Fruit fly (Drosophila melanogaster) whole organism, adult: ENCODE data around the gene Dyro.

Experiments used
- CG11617 ChIP-seq: fragments of 200-800 bp; sonication (Bioruptor generic); optimal IDR thresholded peaks from 2 replicates; lab custom pipeline; 2017; ENCODE audit warnings: mild to moderate bottlenecking, missing biosample characterization, missing genetic modification reagents, missing genetic modification characterization
- CG12768 ChIP-seq: fragments of 200-800 bp; sonication (Bioruptor generic); optimal IDR thresholded peaks from 2 replicates; lab custom pipeline; 2017; ENCODE audit warnings: missing biosample characterization, missing genetic modification characterization, mild to moderate bottlenecking, moderate library complexity, missing genetic modification reagents
- CG14711 ChIP-seq: fragments of 200-800 bp; sonication (Bioruptor generic); optimal IDR thresholded peaks from 2 replicates; lab custom pipeline; 2018; ENCODE audit warnings: missing biosample characterization, mild to moderate bottlenecking, missing genetic modification characterization, moderate library complexity
- CG1620 ChIP-seq: fragments of 200-800 bp; sonication (Bioruptor generic); optimal IDR thresholded peaks from 2 replicates; lab custom pipeline; 2016; ENCODE audit warnings: missing biosample characterization, missing genetic modification characterization
- CG33017 ChIP-seq: fragments of 200-800 bp; sonication (Bioruptor generic); optimal IDR thresholded peaks from 2 replicates; lab custom pipeline; 2018; ENCODE audit warnings: missing biosample characterization, mild to moderate bottlenecking, missing genetic modification characterization, moderate library complexity
- CG5204 ChIP-seq: fragments of 200-800 bp; sonication (Bioruptor generic); optimal IDR thresholded peaks from 2 replicates; lab custom pipeline; 2016; ENCODE audit warnings: missing biosample characterization, missing genetic modification characterization
- CG7045 ChIP-seq: fragments of 200-800 bp; sonication (Bioruptor generic); optimal IDR thresholded peaks from 2 replicates; lab custom pipeline; 2017; ENCODE audit warnings: missing biosample characterization, mild to moderate bottlenecking, missing genetic modification characterization
- CG7101 ChIP-seq: fragments of 200-800 bp; sonication (Bioruptor generic); optimal IDR thresholded peaks from 2 replicates; lab custom pipeline; 2018; ENCODE audit warnings: missing biosample characterization, mild to moderate bottlenecking, missing genetic modification characterization, moderate library complexity
- Clk ChIP-seq: fragments of 200-800 bp; sonication (Bioruptor generic); optimal IDR thresholded peaks from 2 replicates; lab custom pipeline; 2017; ENCODE audit warnings: missing biosample characterization, missing genetic modification characterization
- Crg-1 ChIP-seq: fragments of 200-800 bp; sonication (Bioruptor generic); optimal IDR thresholded peaks from 2 replicates; lab custom pipeline; 2016; ENCODE audit warnings: missing biosample characterization, missing genetic modification characterization
- Hr96 ChIP-seq: fragments of 200-800 bp; sonication (Bioruptor generic); optimal IDR thresholded peaks from 2 replicates; lab custom pipeline; 2016; ENCODE audit warnings: missing biosample characterization, missing genetic modification characterization
- Mnt ChIP-seq: fragments of 200-800 bp; sonication (Bioruptor generic); optimal IDR thresholded peaks from 2 replicates; lab custom pipeline; 2016; ENCODE audit warnings: missing biosample characterization, mild to moderate bottlenecking, missing genetic modification characterization
- bab1 ChIP-seq: fragments of 200-800 bp; sonication (Bioruptor generic); optimal IDR thresholded peaks from 3 replicates; lab custom pipeline; 2019; ENCODE audit warnings: missing biosample characterization, mild to moderate bottlenecking, missing genetic modification characterization, moderate library complexity
- cic ChIP-seq: fragments of 200-800 bp; sonication (Bioruptor generic); optimal IDR thresholded peaks from 2 replicates; lab custom pipeline; 2017; ENCODE audit warnings: missing biosample characterization, mild to moderate bottlenecking, missing genetic modification characterization, moderate library complexity
- cnc ChIP-seq, 2 experiments: fragments of >200 bp; optimal IDR thresholded peaks; 2 replicates each; lab custom pipeline; 2017
- kay ChIP-seq: fragments of 200-800 bp; sonication (Bioruptor generic); peaks from one replicate; lab custom pipeline; 2016; ENCODE audit warnings: missing biosample characterization, missing genetic modification characterization, borderline replicate concordance
- ovo ChIP-seq: fragments of 200-800 bp; sonication (Bioruptor generic); optimal IDR thresholded peaks from 2 replicates; lab custom pipeline; 2016; ENCODE audit warnings: missing biosample characterization, missing genetic modification characterization
- pad ChIP-seq: fragments of 200-800 bp; sonication (Bioruptor generic); optimal IDR thresholded peaks from 3 replicates; lab custom pipeline; 2017; ENCODE audit warnings: missing biosample characterization, missing genetic modification characterization, mild to moderate bottlenecking, moderate library complexity, missing genetic modification reagents
- tj ChIP-seq: fragments of 200-800 bp; sonication (Bioruptor generic); optimal IDR thresholded peaks from 3 replicates; lab custom pipeline; 2017; ENCODE audit warnings: missing biosample characterization, mild to moderate bottlenecking, missing genetic modification characterization, moderate library complexity
- toe ChIP-seq: fragments of 200-800 bp; sonication (Bioruptor generic); optimal IDR thresholded peaks from 2 replicates; lab custom pipeline; 2016; ENCODE audit warnings: missing biosample characterization, missing genetic modification characterization

The Dyro gene

DNA sequence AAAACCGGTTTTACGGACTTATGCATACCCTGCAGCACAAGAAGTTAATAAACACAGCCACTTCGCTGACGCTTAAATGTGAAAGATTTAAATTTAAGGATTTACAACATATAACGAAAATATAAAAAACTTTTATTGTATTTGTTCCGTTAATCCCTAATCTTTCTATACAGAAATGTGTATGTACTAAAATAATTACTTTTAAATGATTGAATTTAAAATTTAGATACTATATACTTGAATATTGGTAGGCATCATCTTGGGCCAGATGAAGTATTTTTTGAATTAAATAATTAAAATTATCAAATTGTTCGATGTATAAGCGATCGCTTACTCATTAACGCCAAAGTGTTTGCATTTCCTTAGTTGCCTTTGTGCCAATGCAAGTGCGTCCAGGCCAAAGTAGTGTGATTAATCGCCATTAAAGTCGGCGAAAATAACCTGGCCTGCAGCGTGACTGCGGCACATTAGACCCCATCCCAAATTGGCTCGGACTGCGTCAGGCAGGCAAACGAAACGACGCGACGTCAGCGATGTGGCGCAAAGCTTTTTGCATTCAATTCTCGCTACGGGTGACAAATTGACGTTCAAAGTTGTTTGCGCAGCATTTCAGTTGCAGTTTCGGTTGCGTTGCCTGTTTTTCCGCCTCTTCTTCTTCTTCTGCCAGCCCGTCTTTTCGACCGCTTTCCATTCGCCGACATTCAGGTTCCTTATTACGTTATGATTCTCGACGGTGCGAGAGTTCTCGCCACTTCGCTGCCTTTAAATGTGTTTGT lies 2.1 kb upstream of the Dyro start:
- TF ChIP-seq tj (GFP tag; lab: Kevin White, UChicago) (peak; percentile 98), kay (GFP tag; lab: Kevin White, UChicago) (peak; percentile 57), CG33017 (tag; lab: Kevin White, UChicago) (no peak), CG7101 (tag; lab: Kevin White, UChicago) (no peak), CG14711 (peak; percentile 7), CG5204 (GFP tag; lab: Kevin White, UChicago) (no peak)

DNA sequence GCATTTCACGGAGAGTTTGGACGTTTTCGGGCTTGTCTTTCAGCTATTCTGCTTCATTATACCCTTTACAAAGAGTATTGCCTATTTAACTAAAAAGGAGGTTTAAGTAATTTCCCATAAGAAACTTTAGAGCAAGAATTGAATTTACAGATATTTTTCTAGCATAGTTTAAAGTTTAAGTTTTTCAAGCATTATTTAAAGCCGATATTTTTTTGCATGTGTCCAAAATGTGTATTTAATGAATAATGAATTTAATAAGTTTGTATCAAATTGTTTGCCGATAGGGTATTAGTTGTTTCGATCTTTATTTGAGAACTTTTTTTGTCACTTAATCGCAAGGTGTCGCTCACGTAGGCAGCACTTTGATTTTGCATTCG lies 1.1 kb upstream of the Dyro start:
- peak; percentile 72 for TF ChIP-seq CG7045 (GFP tag; lab: Kevin White, UChicago)
- TF ChIP-seq toe (GFP tag; lab: Kevin White, UChicago), result no peak
- TF ChIP-seq CG7101 (tag; lab: Kevin White, UChicago), result peak; percentile 77
- peak; percentile 96 for TF ChIP-seq tj (GFP tag; lab: Kevin White, UChicago)
- peak; percentile 29 for TF ChIP-seq CG1620
- TF ChIP-seq CG33017 (tag; lab: Kevin White, UChicago), result peak; percentile 4
- TF ChIP-seq CG12768, result peak; percentile 54
- TF ChIP-seq cnc (optimal IDR thresholded peaks at IDR 0.05; lab: Kevin White, UChicago), result no peak
- TF ChIP-seq Mnt (GFP tag; lab: Kevin White, UChicago), result no peak
- TF ChIP-seq CG11617 (GFP tag; lab: Kevin White, UChicago), result no peak
- TF ChIP-seq Hr96, result peak; percentile 13
- no peak for TF ChIP-seq kay (GFP tag; lab: Kevin White, UChicago)
- TF ChIP-seq Crg-1 (GFP tag; lab: Kevin White, UChicago), result peak; percentile 40
- no peak for TF ChIP-seq cic (GFP tag; lab: Kevin White, UChicago)
- peak; percentile 14 for TF ChIP-seq Clk
- TF ChIP-seq CG14711, result peak; percentile 86
- peak; percentile 93 for TF ChIP-seq bab1 (GFP tag; lab: Kevin White, UChicago)
- peak; percentile 25 for TF ChIP-seq CG5204 (GFP tag; lab: Kevin White, UChicago)
- TF ChIP-seq pad (GFP tag; lab: Kevin White, UChicago), result no peak
- no peak for TF ChIP-seq ovo (GFP tag; lab: Kevin White, UChicago)

DNA sequence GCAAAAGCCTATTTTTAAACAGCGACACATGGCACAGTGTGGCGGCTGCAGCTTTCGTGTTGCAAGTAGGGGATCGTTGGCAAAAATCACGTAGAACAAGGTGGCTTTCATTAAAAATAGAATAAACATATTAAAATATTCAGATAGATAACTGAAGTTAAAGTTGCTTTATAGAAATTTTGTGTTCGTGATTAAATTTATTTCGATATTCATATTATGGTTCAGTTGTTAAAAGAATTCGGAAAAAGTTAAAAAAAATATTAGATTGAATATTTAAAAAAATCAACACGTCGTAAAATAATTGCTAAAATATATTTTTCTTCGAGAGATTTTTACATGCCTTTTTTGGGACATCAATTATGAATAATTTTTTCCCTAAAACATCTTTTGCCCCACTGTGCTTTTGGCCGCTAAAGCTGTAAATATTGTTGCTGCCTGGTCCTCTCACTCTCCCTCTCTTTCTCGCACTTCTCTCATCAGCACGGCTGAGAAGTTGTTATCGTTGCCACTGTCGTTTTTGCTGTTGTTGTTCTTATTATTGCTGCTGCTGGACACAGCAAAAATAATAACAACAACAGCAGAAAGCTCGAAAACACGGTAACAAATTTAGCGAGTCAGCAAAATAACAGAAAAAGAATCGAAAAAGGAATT lies 556 bp upstream of the Dyro start:
- peak; percentile 50 for TF ChIP-seq CG14711
- peak; percentile 31 for TF ChIP-seq toe (GFP tag; lab: Kevin White, UChicago)
- peak; percentile 79 for TF ChIP-seq CG11617 (GFP tag; lab: Kevin White, UChicago)
- TF ChIP-seq Clk, result no peak
- peak; percentile 44 for TF ChIP-seq pad (GFP tag; lab: Kevin White, UChicago)
- TF ChIP-seq ovo (GFP tag; lab: Kevin White, UChicago), result no peak
- TF ChIP-seq tj (GFP tag; lab: Kevin White, UChicago), result peak; percentile 100
- TF ChIP-seq bab1 (GFP tag; lab: Kevin White, UChicago), result no peak
- peak; percentile 8 for TF ChIP-seq CG33017 (tag; lab: Kevin White, UChicago)
- TF ChIP-seq kay (GFP tag; lab: Kevin White, UChicago), result peak; percentile 86
- TF ChIP-seq CG7101 (tag; lab: Kevin White, UChicago), result peak; percentile 62
- TF ChIP-seq CG5204 (GFP tag; lab: Kevin White, UChicago), result peak; percentile 68
- peak; percentile 54 for TF ChIP-seq CG7045 (GFP tag; lab: Kevin White, UChicago)

DNA sequence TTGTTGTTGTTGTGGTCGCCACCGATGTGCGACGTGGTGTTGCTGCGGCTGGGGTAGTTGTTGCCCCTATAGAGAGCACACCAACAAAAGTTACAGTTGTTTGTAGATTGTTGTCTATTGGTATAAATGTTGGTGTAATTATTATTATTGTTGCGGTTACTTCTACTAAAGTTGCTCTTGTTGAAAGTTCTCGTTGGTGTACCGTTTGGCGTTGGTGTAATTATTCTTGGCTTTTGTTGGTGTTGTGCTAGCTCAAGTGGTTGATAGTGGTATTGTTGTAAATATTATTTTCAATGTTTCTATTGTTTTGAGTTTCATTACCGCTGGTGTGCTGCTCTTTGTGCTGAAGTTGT lies 579 bp downstream of the Dyro start:
- no peak for TF ChIP-seq Clk
- TF ChIP-seq cnc (optimal IDR thresholded peaks at IDR 0.05; lab: Kevin White, UChicago), result no peak
- peak; percentile 43 for TF ChIP-seq kay (GFP tag; lab: Kevin White, UChicago)
- peak; percentile 2 for TF ChIP-seq bab1 (GFP tag; lab: Kevin White, UChicago)

DNA sequence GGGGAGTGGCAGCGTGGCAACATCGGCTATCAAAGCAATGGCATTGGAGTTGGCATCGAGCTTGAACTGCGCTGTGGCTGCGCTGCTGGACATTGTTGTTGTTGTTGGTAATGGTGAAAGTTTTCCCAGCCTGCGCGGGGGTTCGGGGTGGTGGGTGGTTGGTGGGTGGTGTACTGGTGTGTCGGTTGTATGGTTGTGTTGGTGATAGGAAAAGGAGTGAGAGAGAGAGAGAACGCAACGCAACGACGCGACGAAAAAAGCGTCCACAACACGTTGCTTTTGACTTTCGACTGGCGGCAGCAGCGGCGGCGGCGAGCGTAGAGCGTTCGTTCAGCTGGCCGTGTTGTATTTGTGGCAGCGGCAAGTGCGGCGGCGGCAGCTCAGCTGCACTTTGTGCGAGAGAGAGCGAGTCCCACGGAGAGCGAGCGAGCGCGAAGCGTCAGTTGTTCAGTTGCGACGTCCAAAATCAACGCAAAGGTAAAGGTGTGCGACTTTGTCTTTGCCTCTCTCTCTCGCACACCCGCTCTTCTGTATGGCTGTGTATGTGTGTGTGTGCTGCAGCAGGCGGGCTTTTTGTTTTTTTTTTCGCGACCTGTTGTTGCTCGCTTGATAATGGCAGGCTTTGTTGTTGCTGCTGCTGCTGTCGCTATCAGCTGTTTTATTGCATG lies 1.1 kb downstream of the Dyro start:
- TF ChIP-seq bab1 (GFP tag; lab: Kevin White, UChicago) (no peak), CG12768 (peak; percentile 56), CG14711 (no peak), ovo (GFP tag; lab: Kevin White, UChicago) (no peak), kay (GFP tag; lab: Kevin White, UChicago) (no peak), CG11617 (GFP tag; lab: Kevin White, UChicago) (no peak), CG5204 (GFP tag; lab: Kevin White, UChicago) (no peak), CG7045 (GFP tag; lab: Kevin White, UChicago) (no peak), pad (GFP tag; lab: Kevin White, UChicago) (no peak), tj (GFP tag; lab: Kevin White, UChicago) (peak; percentile 29), CG1620 (no peak), CG33017 (tag; lab: Kevin White, UChicago) (no peak), cic (GFP tag; lab: Kevin White, UChicago) (peak; percentile 39)

DNA sequence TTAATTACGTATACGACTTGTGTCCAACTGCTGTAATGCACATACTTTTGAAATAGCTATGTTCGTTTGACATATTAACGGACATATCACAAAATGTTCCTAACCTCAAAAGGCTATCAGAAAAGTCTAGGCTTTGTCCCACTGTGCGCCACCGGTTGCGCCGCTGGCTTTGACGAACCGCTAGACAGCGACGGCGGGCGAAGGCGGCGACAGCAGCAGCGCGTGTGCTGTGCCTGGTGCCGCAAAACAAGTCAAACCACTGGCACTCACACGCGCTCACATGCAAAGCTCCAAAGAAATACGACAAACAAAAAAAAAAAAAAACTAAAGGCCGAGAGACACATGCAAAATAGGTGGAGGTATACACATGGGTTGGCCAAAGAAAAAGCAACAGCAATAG lies 2.3 kb downstream of the Dyro start:
- TF ChIP-seq ovo (GFP tag; lab: Kevin White, UChicago), result peak; percentile 23
- peak; percentile 26 for TF ChIP-seq CG12768
- no peak for TF ChIP-seq Crg-1 (GFP tag; lab: Kevin White, UChicago)
- no peak for TF ChIP-seq CG33017 (tag; lab: Kevin White, UChicago)
- TF ChIP-seq Mnt (GFP tag; lab: Kevin White, UChicago), result peak; percentile 26
- peak; percentile 7 for TF ChIP-seq cic (GFP tag; lab: Kevin White, UChicago)
